Worm (Caenorhabditis elegans): ENCODE results near the gene osm-3.

osm-3 gene

ce11 chrIV:3800952-3801351 lies at the start of gene osm-3:
osm-3 (minus strand) TSS chrIV:3801052.
- TF ChIP-seq him-1 (tag; optimal IDR thresholded peaks at IDR 0.05): no peak
- TF ChIP-seq dao-5 (tag; optimal IDR thresholded peaks at IDR 0.05): no peak
- no peak for TF ChIP-seq W03F9.2 (tag; optimal IDR thresholded peaks at IDR 0.05)

DNA sequence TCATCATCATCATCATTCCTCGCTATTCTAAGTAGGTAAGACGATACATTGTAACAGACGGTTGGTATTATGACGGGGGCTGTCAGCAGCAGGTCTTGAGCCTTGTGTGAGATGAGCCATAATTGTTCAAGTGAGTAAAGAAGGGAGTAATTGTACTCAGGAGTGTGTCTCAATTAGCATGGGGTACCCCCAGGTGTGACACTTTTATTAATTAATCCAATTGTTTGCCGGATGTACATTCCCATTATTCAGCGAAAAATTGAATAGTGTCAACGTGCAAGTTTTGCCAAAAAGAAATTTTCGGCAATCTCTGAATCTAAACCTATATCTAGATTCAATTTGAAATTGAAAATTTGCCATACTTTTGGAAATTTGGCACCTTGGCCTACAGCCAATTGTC lies 48.1 kb upstream of the osm-3 start:
- no peak for TF ChIP-seq dao-5 (tag; optimal IDR thresholded peaks at IDR 0.05)
- no peak for TF ChIP-seq him-1 (tag; optimal IDR thresholded peaks at IDR 0.05)
- TF ChIP-seq W03F9.2 (tag; optimal IDR thresholded peaks at IDR 0.05): no peak

- TF ChIP-seq W03F9.2 (tag; optimal IDR thresholded peaks at IDR 0.05) (no peak), dao-5 (tag; optimal IDR thresholded peaks at IDR 0.05) (no peak), him-1 (tag; optimal IDR thresholded peaks at IDR 0.05) (no peak)
Measured at ce11 chrIV:3847489-3847888, 46.6 kb upstream of the osm-3 start.

ce11 chrIV:3844584-3844983 lies 43.7 kb upstream of the osm-3 start:
- no peak for TF ChIP-seq W03F9.2 (tag; optimal IDR thresholded peaks at IDR 0.05)
- TF ChIP-seq him-1 (tag; optimal IDR thresholded peaks at IDR 0.05): no peak
- TF ChIP-seq dao-5 (tag; optimal IDR thresholded peaks at IDR 0.05): no peak

ce11 chrIV:3844004-3844403 lies 43.2 kb upstream of the osm-3 start:
- TF ChIP-seq dao-5 (tag; optimal IDR thresholded peaks at IDR 0.05) (no peak), him-1 (tag; optimal IDR thresholded peaks at IDR 0.05) (no peak), W03F9.2 (tag; optimal IDR thresholded peaks at IDR 0.05) (no peak)

DNA sequence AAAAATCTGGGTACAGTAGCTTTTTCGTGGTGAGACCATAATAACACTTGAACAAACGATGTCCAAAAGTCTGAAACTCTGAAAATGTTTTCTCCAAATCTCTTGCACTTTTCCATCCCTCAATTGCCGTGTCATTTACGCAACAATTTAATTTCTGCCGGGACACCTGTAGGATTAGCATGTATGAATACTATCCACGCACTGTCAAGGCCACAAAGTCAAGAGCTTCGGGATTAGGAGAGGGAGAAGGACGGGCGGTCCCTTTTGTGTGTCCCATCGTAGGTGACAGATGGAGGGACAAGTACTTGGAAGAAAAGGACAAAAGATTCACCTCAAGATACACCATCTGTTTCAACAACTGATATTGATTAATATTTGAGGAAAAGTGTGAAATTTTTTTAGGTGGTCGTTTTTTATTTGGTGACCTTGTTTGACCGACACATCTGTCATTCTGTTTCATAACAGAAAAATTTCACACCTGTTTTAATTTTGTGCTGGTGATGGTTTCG lies 42.2 kb upstream of the osm-3 start:
- TF ChIP-seq W03F9.2 (tag; optimal IDR thresholded peaks at IDR 0.05) (no peak), dao-5 (tag; optimal IDR thresholded peaks at IDR 0.05) (no peak), him-1 (tag; optimal IDR thresholded peaks at IDR 0.05) (no peak)

ce11 chrIV:3841607-3842006 lies 40.8 kb upstream of the osm-3 start:
- TF ChIP-seq W03F9.2 (tag; optimal IDR thresholded peaks at IDR 0.05) (no peak), him-1 (tag; optimal IDR thresholded peaks at IDR 0.05) (no peak), dao-5 (tag; optimal IDR thresholded peaks at IDR 0.05) (no peak)

DNA sequence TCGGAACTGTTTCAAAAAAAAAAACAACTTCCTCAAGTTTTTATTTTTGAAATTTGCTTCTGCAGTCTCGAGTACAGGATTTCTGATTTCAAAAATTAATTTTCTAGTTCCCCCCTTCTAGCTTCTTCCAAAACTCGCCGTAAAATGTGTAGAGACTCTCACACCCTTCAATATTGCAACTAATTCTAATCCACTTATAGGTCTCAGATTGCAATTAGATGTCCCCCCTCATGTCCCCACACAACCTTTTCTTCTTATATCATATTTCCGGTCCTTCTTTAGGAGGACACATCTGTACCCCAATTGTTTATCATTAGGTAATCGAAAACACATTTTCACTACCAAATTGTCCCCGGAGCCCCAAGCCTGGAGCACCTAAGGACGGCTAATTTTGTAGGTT lies 39.6 kb upstream of the osm-3 start:
- no peak for TF ChIP-seq W03F9.2 (tag; optimal IDR thresholded peaks at IDR 0.05)
- no peak for TF ChIP-seq him-1 (tag; optimal IDR thresholded peaks at IDR 0.05)
- TF ChIP-seq dao-5 (tag; optimal IDR thresholded peaks at IDR 0.05): no peak

DNA sequence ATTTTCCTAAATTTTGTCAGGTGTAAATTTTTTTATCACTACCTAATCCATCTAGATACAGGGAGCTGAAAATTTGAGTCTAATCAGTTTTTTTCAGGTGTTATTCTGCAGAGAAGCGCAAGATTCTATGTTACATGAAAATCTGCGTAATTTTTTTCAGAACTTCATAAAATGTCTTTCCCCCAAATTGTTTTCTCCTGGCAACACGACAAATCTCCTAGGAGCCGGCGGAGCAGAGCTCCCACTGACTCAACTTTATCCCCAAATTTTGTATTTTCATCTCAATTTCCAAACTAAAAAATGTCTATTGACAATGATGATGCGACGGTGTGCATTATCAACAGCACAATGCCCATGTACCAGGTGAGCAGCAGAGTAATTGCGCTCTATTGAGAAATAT lies 38.6 kb upstream of the osm-3 start, which contains the start of gene F28F9.2:
Gene F28F9.2, plus strand, starts transcription at position 301 of the 400 bp plus-strand sequence.
- TF ChIP-seq him-1 (tag; optimal IDR thresholded peaks at IDR 0.05): no peak
- TF ChIP-seq dao-5 (tag; optimal IDR thresholded peaks at IDR 0.05): no peak
- no peak for TF ChIP-seq W03F9.2 (tag; optimal IDR thresholded peaks at IDR 0.05)

ce11 chrIV:3838687-3839086 lies 37.8 kb upstream of the osm-3 start:
- TF ChIP-seq him-1 (tag; optimal IDR thresholded peaks at IDR 0.05): no peak
- TF ChIP-seq W03F9.2 (tag; optimal IDR thresholded peaks at IDR 0.05): no peak
- TF ChIP-seq dao-5 (tag; optimal IDR thresholded peaks at IDR 0.05): no peak

ce11 chrIV:3835065-3835464 lies 34.2 kb upstream of the osm-3 start, which contains the start of gene cal-3:
cal-3 (minus strand) TSS chrIV:3835165.
- TF ChIP-seq W03F9.2 (tag; optimal IDR thresholded peaks at IDR 0.05): no peak
- no peak for TF ChIP-seq dao-5 (tag; optimal IDR thresholded peaks at IDR 0.05)
- TF ChIP-seq him-1 (tag; optimal IDR thresholded peaks at IDR 0.05): no peak

DNA sequence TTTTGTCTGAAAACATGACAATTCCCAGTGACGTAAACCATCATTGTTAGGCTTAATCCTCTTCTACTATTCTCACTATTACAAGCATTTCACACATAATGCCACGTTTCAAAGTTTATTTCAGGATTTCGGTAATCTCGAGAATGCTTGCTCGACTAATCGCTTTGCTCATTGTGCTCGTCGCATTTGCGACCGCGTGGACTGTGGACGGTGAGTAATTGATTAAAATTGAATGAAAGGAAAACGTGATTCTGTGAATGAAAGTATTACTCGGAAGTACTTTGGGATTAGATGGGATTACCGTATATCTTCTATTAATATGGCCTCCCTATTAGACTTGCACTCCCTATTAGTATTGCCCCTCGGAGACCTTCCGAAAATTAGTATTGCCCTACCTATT lies 32.9 kb upstream of the osm-3 start:
- TF ChIP-seq W03F9.2 (tag; optimal IDR thresholded peaks at IDR 0.05) (no peak), dao-5 (tag; optimal IDR thresholded peaks at IDR 0.05) (no peak), him-1 (tag; optimal IDR thresholded peaks at IDR 0.05) (no peak)

- TF ChIP-seq dao-5 (tag; optimal IDR thresholded peaks at IDR 0.05) (no peak), him-1 (tag; optimal IDR thresholded peaks at IDR 0.05) (no peak), W03F9.2 (tag; optimal IDR thresholded peaks at IDR 0.05) (no peak)
Measured at ce11 chrIV:3832040-3832439, 31.2 kb upstream of the osm-3 start.

DNA sequence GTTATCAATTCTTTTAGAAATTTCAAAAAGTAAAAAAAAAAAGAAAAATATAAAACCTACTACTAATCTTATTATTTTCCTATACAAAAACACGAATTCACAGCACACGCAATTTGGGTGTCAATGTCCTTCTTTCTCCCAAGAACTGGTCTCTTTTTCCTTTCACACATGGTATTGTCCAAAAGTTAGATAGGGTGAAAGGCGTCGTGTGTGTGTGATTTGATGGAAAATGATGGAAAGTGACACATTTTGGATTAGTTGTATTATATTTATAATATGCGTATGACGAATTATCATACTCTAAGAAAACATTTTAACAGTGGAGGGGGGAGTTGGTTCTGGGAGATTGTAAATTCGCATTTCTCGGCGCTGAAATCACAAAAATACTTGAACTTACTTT lies 26.9 kb upstream of the osm-3 start:
- TF ChIP-seq W03F9.2 (tag; optimal IDR thresholded peaks at IDR 0.05) (no peak), dao-5 (tag; optimal IDR thresholded peaks at IDR 0.05) (no peak), him-1 (tag; optimal IDR thresholded peaks at IDR 0.05) (no peak)

DNA sequence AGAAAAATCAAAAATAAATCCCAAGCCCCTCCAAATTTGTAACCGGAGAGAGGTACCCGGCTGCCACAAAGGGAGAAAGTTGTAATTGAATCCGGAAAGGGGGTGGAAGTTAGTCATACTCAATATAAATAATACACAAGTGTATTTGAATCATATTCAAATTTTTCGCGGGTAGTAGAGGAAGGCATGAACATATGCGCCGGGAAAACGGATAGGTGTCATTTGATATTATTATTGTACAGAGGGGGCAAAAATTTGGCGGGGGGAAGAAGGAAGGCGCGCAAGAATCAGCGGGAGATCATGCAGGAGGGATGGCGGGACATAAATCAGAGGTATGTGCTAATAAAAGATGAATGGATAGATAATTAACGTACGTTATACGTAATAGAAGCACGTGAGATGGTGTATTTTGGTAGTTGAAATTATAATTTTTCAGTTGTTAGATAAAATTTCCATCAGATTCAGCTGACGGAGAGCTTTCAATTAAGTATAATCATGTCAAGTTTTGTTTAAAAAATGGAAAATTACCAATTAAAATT lies 25.8 kb upstream of the osm-3 start, which contains the start of gene F28F9.3:
Gene F28F9.3, plus strand, starts transcription at position 301 of the 539 bp plus-strand sequence.
- TF ChIP-seq dao-5 (tag; optimal IDR thresholded peaks at IDR 0.05) (no peak), him-1 (tag; optimal IDR thresholded peaks at IDR 0.05) (no peak), W03F9.2 (tag; optimal IDR thresholded peaks at IDR 0.05) (no peak)
